Fruit fly (Drosophila melanogaster): ENCODE measurements around the gene HLH3B.
A peak's percentile ranks its signal among the peaks of the same experiment; 100 is the strongest.

The HLH3B gene

DNA sequence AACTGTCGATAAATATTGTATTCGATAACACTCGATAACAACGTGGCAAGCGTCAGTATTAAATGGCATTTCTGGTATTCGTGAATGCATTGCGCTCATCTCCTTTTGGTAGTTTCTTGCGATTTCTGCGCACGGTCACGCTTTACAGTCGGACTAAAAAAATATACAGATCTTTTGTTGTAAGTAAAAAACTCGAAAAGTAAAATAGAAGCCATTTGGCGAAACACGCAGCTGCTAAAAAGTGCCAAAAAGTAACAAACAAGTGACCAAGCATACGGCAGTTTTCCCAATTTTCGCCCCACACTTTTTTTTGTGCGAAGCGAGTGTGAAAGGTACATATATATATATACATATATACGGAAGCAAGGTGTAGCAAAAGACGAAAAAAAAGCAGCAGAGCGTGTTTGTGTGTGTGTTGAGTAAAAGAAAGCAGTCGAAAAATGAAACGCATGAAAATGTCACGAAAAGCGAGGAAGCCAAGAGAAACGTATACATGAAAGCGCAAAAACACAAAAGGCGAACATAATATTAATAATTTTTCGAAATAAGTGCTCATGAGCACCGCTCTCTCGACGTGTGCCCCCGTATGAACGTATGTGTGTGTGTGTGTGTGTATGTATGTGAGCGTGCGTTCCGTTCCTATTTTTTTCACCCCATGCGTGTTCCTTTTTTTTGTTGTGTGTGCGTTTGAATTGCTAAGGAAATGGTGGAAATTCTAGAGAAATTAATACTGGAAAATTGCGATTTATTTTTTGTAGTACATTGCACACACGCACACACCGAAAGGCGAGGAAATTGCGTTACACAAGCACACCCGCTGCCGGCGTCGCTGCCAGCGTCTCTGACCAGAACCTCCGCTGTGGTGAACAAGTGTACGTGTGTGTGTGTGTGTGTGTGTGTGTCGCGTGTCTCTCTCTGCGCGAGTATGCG is 47.4 kb downstream of the HLH3B start, which contains the start of gene sgg (continued):
- TF ChIP-seq CG10543 (GFP tag; optimal IDR thresholded peaks at IDR 0.05) (no peak), CG2129 (GFP tag; IDR thresholded peaks at IDR 0.05; ENCODE audit: partially characterized antibody) (no peak), stc (GFP tag; IDR thresholded peaks at IDR 0.05) (no peak), CG31365 (tag; optimal IDR thresholded peaks at IDR 0.05) (no peak), kah (GFP tag; optimal IDR thresholded peaks at IDR 0.05) (no peak), Ets97D (GFP tag; optimal IDR thresholded peaks at IDR 0.05) (peak; percentile 2), cg (GFP tag; optimal IDR thresholded peaks at IDR 0.05) (peak; percentile 94), Dip2 (GFP tag; IDR thresholded peaks at IDR 0.05) (no peak), mld (GFP tag; IDR thresholded peaks at IDR 0.05; ENCODE audit: partially characterized antibody) (no peak), stwl (tag; optimal IDR thresholded peaks at IDR 0.05) (peak; percentile 71), BEAF-32 (GFP tag; optimal IDR thresholded peaks at IDR 0.05) (peak; percentile 56), CG10321 (GFP tag; IDR thresholded peaks at IDR 0.05) (no peak), CG31388 (GFP tag; optimal IDR thresholded peaks at IDR 0.05) (no peak), sr (GFP tag; IDR thresholded peaks at IDR 0.05) (no peak), ftz-f1 (GFP tag; optimal IDR thresholded peaks at IDR 0.05) (no peak), CG8478 (optimal IDR thresholded peaks at IDR 0.05) (peak; percentile 93), CG2202 (tag; optimal IDR thresholded peaks at IDR 0.05) (no peak), gfzf (GFP tag; optimal IDR thresholded peaks at IDR 0.05) (peak; percentile 89), CG15514 (GFP tag; optimal IDR thresholded peaks at IDR 0.05) (peak; percentile 60), gt (GFP tag; IDR thresholded peaks at IDR 0.05) (no peak), Mrtf (GFP tag; IDR thresholded peaks at IDR 0.05) (no peak), CG17568 (GFP tag; optimal IDR thresholded peaks at IDR 0.05) (no peak), CG1603 (tag; optimal IDR thresholded peaks at IDR 0.05) (no peak), GATAe (GFP tag; conservative IDR thresholded peaks at IDR 0.05) (no peak), ATbp (GFP tag; optimal IDR thresholded peaks at IDR 0.05) (no peak), sim (GFP tag; IDR thresholded peaks at IDR 0.05) (no peak), dimm (GFP tag; IDR thresholded peaks at IDR 0.05) (no peak), CG17385 (GFP tag; optimal IDR thresholded peaks at IDR 0.05) (no peak), CoRest (tag; optimal IDR thresholded peaks at IDR 0.05) (no peak), vnd (GFP tag; IDR thresholded peaks at IDR 0.05; ENCODE audit: partially characterized antibody) (no peak), HmgZ (tag; optimal IDR thresholded peaks at IDR 0.05) (peak; percentile 38), Hr78 (GFP tag; optimal IDR thresholded peaks at IDR 0.05) (no peak), CG7745 (tag; optimal IDR thresholded peaks at IDR 0.05) (no peak), Hsf (GFP tag; optimal IDR thresholded peaks at IDR 0.05) (no peak), jing (GFP tag; optimal IDR thresholded peaks at IDR 0.05) (no peak), CG10267 (tag; optimal IDR thresholded peaks at IDR 0.05) (peak; percentile 37), CG30431 (GFP tag; optimal IDR thresholded peaks at IDR 0.05) (no peak), C15 (GFP tag; IDR thresholded peaks at IDR 0.05) (no peak), CG7839 (tag; optimal IDR thresholded peaks at IDR 0.05) (no peak), Med (GFP tag) (peak; percentile 77), CG8765 (GFP tag; IDR thresholded peaks at IDR 0.05) (no peak), ind (GFP tag; optimal IDR thresholded peaks at IDR 0.05) (no peak), Adf1 (GFP tag; IDR thresholded peaks at IDR 0.05) (peak; percentile 97), Lpt (GFP tag; optimal IDR thresholded peaks at IDR 0.05) (no peak), Jarid2 (GFP tag; optimal IDR thresholded peaks at IDR 0.05) (no peak), NC2β (GFP tag; optimal IDR thresholded peaks at IDR 0.05) (peak; percentile 26), lbe (GFP tag; optimal IDR thresholded peaks at IDR 0.05) (peak; percentile 2), caup (GFP tag; optimal IDR thresholded peaks at IDR 0.05; ENCODE audit: severe bottlenecking) (no peak), CG17328 (GFP tag; IDR thresholded peaks at IDR 0.05) (no peak)
